Worm (Caenorhabditis elegans) whole organism, mixed stage, embryonic: ENCODE measurements around the gene npr-33.
A peak's percentile ranks its signal among the peaks of the same experiment; 100 is the strongest.

Experiments used
- M03D4.4 ChIP-seq: sonication (generic microtip); optimal IDR thresholded peaks from 2 replicates; lab custom pipeline; 2017; ENCODE audit warnings: mild to moderate bottlenecking, missing genetic modification characterization, missing compliant biosample characterization
- bed-3 ChIP-seq: fragments of 200-800 bp; sonication (Bioruptor generic); optimal IDR thresholded peaks from 3 replicates; lab custom pipeline; 2018; ENCODE audit warnings: mild to moderate bottlenecking, missing genetic modification characterization, moderate library complexity, missing compliant biosample characterization
- blmp-1 ChIP-seq: fragments of 150-350 bp; optimal IDR thresholded peaks from 2 replicates; lab custom pipeline; 2014; ENCODE audit warnings: missing biosample characterization, missing genetic modification characterization
- ceh-39 ChIP-seq: fragments of 150-350 bp; optimal IDR thresholded peaks from 2 replicates; lab custom pipeline; 2014; ENCODE audit warnings: missing biosample characterization, missing genetic modification characterization
- ceh-43 ChIP-seq: fragments of 200-800 bp; sonication (Bioruptor generic); optimal IDR thresholded peaks from 2 replicates; lab custom pipeline; 2018; ENCODE audit warnings: mild to moderate bottlenecking, missing genetic modification characterization, moderate library complexity, missing compliant biosample characterization
- ces-1 ChIP-seq: fragments of 150-350 bp; optimal IDR thresholded peaks from 2 replicates; lab custom pipeline; 2014; ENCODE audit warnings: missing biosample characterization, missing genetic modification reagents, missing genetic modification characterization
- cnd-1 ChIP-seq: fragments of 200-800 bp; sonication (Bioruptor generic); optimal IDR thresholded peaks from 2 replicates; lab custom pipeline; 2018; ENCODE audit warnings: mild to moderate bottlenecking, missing genetic modification characterization, missing compliant biosample characterization
- drap-1 ChIP-seq: fragments of 200-800 bp; sonication (Bioruptor generic); optimal IDR thresholded peaks from 3 replicates; lab custom pipeline; 2018; ENCODE audit warnings: mild to moderate bottlenecking, missing genetic modification characterization, missing compliant biosample characterization
- elt-3 ChIP-seq: fragments of 150-350 bp; optimal IDR thresholded peaks from 2 replicates; lab custom pipeline; 2014; ENCODE audit warnings: missing biosample characterization, missing genetic modification characterization
- flh-1 ChIP-seq: fragments of 200-800 bp; sonication (Bioruptor generic); optimal IDR thresholded peaks from 2 replicates; lab custom pipeline; 2018; ENCODE audit warnings: mild to moderate bottlenecking, missing genetic modification characterization, moderate library complexity, missing compliant biosample characterization
- ham-2 ChIP-seq: fragments of 200-800 bp; sonication (Bioruptor generic); optimal IDR thresholded peaks from 2 replicates; lab custom pipeline; 2018; ENCODE audit warnings: mild to moderate bottlenecking, missing genetic modification characterization, missing compliant biosample characterization
- hlh-1 ChIP-seq: fragments of 150-350 bp; optimal IDR thresholded peaks from 2 replicates; lab custom pipeline; 2014; ENCODE audit warnings: missing biosample characterization, missing genetic modification reagents, missing genetic modification characterization
- lin-13 ChIP-seq: fragments of 150-350 bp; optimal IDR thresholded peaks from 2 replicates; lab custom pipeline; 2014; ENCODE audit warnings: missing biosample characterization, missing genetic modification characterization
- lin-32 ChIP-seq: fragments of 200-800 bp; sonication (Bioruptor generic); optimal IDR thresholded peaks from 2 replicates; lab custom pipeline; 2018; ENCODE audit warnings: mild to moderate bottlenecking, missing genetic modification characterization, missing compliant biosample characterization
- lsy-2 ChIP-seq: fragments of 150-350 bp; optimal IDR thresholded peaks from 2 replicates; lab custom pipeline; 2014; ENCODE audit warnings: missing biosample characterization, missing genetic modification characterization
- mab-5 ChIP-seq: fragments of 150-350 bp; optimal IDR thresholded peaks from 2 replicates; lab custom pipeline; 2014; ENCODE audit warnings: missing biosample characterization, missing genetic modification characterization
- mep-1 ChIP-seq: fragments of 150-350 bp; optimal IDR thresholded peaks from 2 replicates; lab custom pipeline; 2017; ENCODE audit warnings: missing biosample characterization, missing genetic modification reagents, missing genetic modification characterization, inconsistent platforms
- mls-2 ChIP-seq: sonication (generic microtip); optimal IDR thresholded peaks from 2 replicates; lab custom pipeline; 2016; ENCODE audit warnings: mild to moderate bottlenecking, missing genetic modification characterization, moderate library complexity, missing compliant biosample characterization
- nhr-12 ChIP-seq: fragments of 150-350 bp; optimal IDR thresholded peaks from 2 replicates; lab custom pipeline; 2014; ENCODE audit warnings: missing biosample characterization, missing genetic modification characterization
- nhr-237 ChIP-seq: fragments of 150-350 bp; optimal IDR thresholded peaks from 2 replicates; lab custom pipeline; 2014; ENCODE audit warnings: missing biosample characterization, missing genetic modification characterization
- nhr-28 ChIP-seq: fragments of 150-350 bp; optimal IDR thresholded peaks from 2 replicates; lab custom pipeline; 2014; ENCODE audit warnings: missing biosample characterization, missing genetic modification characterization
- nhr-76 ChIP-seq: sonication (generic microtip); optimal IDR thresholded peaks from 2 replicates; lab custom pipeline; 2017; ENCODE audit warnings: missing biosample characterization, missing genetic modification characterization
- pha-4 ChIP-seq: fragments of 150-350 bp; optimal IDR thresholded peaks from 2 replicates; lab custom pipeline; 2018; ENCODE audit warnings: missing biosample characterization, missing genetic modification reagents, missing genetic modification characterization
- sem-2 ChIP-seq: fragments of 200-800 bp; sonication (Bioruptor generic); optimal IDR thresholded peaks from 2 replicates; lab custom pipeline; 2018; ENCODE audit warnings: mild to moderate bottlenecking, missing genetic modification characterization, missing compliant biosample characterization
- sptf-1 ChIP-seq: sonication (generic microtip); optimal IDR thresholded peaks from 2 replicates; lab custom pipeline; 2017; ENCODE audit warnings: mild to moderate bottlenecking, missing genetic modification characterization, moderate library complexity, missing compliant biosample characterization
- tbx-8 ChIP-seq: fragments of 200-800 bp; sonication (Bioruptor generic); optimal IDR thresholded peaks from 2 replicates; lab custom pipeline; 2018; ENCODE audit warnings: mild to moderate bottlenecking, missing genetic modification characterization, moderate library complexity, missing compliant biosample characterization
- unc-120 ChIP-seq: sonication (generic microtip); optimal IDR thresholded peaks from 2 replicates; lab custom pipeline; 2017; ENCODE audit warnings: missing genetic modification characterization, missing compliant biosample characterization; ENCODE audit not compliant: poor library complexity, severe bottlenecking
- unc-39 ChIP-seq: fragments of 150-350 bp; optimal IDR thresholded peaks from 2 replicates; lab custom pipeline; 2014; ENCODE audit warnings: missing biosample characterization, missing genetic modification characterization
- zip-8 ChIP-seq: fragments of 150-350 bp; optimal IDR thresholded peaks from 2 replicates; lab custom pipeline; 2014; ENCODE audit warnings: missing biosample characterization, missing genetic modification characterization
- ztf-11 ChIP-seq: fragments of 150-350 bp; optimal IDR thresholded peaks from 2 replicates; lab custom pipeline; 2014; ENCODE audit warnings: missing biosample characterization, missing genetic modification characterization

Gene npr-33

ce11 chrX:15910328-15910727 lies at the start of gene npr-33:
TSS of gene npr-33 (plus strand) at chrX:15910628.
- TF ChIP-seq lin-32 (GFP tag; lab: Kevin White, UChicago) = no peak
- no peak for TF ChIP-seq ceh-39 (tag; lab: Kevin White, UChicago)
- no peak for TF ChIP-seq nhr-12 (tag; lab: Kevin White, UChicago)
- no peak for TF ChIP-seq ceh-43 (GFP tag; lab: Kevin White, UChicago)
- TF ChIP-seq sem-2 = no peak
- TF ChIP-seq tbx-8 (GFP tag; lab: Kevin White, UChicago) = no peak
- TF ChIP-seq cnd-1 (tag; lab: Kevin White, UChicago) = no peak
- TF ChIP-seq ztf-11 (tag; lab: Kevin White, UChicago) = no peak
- no peak for TF ChIP-seq nhr-76

- TF ChIP-seq lin-13 (peak; percentile 37), zip-8 (tag; lab: Kevin White, UChicago) (no peak), hlh-1 (no peak), unc-120 (tag; lab: Kevin White, UChicago) (no peak), sptf-1 (peak; percentile 11), mls-2 (tag; lab: Kevin White, UChicago) (no peak), sem-2 (no peak), ces-1 (no peak), mep-1 (tag; lab: Kevin White, UChicago) (peak; percentile 84), elt-3 (tag; lab: Kevin White, UChicago) (no peak), mab-5 (tag; lab: Kevin White, UChicago) (no peak), ceh-39 (tag; lab: Kevin White, UChicago) (no peak), lsy-2 (peak; percentile 16)
Observed at ce11 chrX:15865868-15866555, 44.4 kb upstream of the npr-33 start, which contains the start of the genes csb-1 and F53H4.4. TSS of gene csb-1 (minus strand) at chrX:15865918. TSS of gene F53H4.4 (plus strand) at chrX:15866387.

- no peak for TF ChIP-seq nhr-12 (tag; lab: Kevin White, UChicago)
- TF ChIP-seq tbx-8 (GFP tag; lab: Kevin White, UChicago) = no peak
- no peak for TF ChIP-seq sptf-1
- no peak for TF ChIP-seq drap-1 (GFP tag; lab: Kevin White, UChicago)
- TF ChIP-seq elt-3 (tag; lab: Kevin White, UChicago) = no peak
- TF ChIP-seq hlh-1 = no peak
- TF ChIP-seq zip-8 (tag; lab: Kevin White, UChicago) = no peak
- no peak for TF ChIP-seq lsy-2
Observed at ce11 chrX:15869589-15869988, 40.8 kb upstream of the npr-33 start.

- no peak for TF ChIP-seq ces-1
- TF ChIP-seq ham-2 (GFP tag; lab: Kevin White, UChicago) = peak; percentile 53
- no peak for TF ChIP-seq nhr-28
- peak; percentile 42 for TF ChIP-seq M03D4.4 (tag; lab: Kevin White, UChicago)
- peak; percentile 60 for TF ChIP-seq sptf-1
- no peak for TF ChIP-seq blmp-1 (tag; lab: Kevin White, UChicago)
- TF ChIP-seq lin-32 (GFP tag; lab: Kevin White, UChicago) = no peak
- TF ChIP-seq mls-2 (tag; lab: Kevin White, UChicago) = peak; percentile 46
- peak; percentile 59 for TF ChIP-seq cnd-1 (tag; lab: Kevin White, UChicago)
Observed at ce11 chrX:15876936-15877335, 33.5 kb upstream of the npr-33 start.

ce11 chrX:15878785-15879184 lies 31.6 kb upstream of the npr-33 start, which contains the start of gene gmeb-2:
TSS of gene gmeb-2 (plus strand) at chrX:15879085.
- no peak for TF ChIP-seq sem-2
- no peak for TF ChIP-seq nhr-237
- no peak for TF ChIP-seq mep-1 (tag; lab: Kevin White, UChicago)
- TF ChIP-seq flh-1 (GFP tag; lab: Kevin White, UChicago) = no peak
- no peak for TF ChIP-seq bed-3 (GFP tag; lab: Kevin White, UChicago)
- TF ChIP-seq mab-5 (tag; lab: Kevin White, UChicago) = no peak
- no peak for TF ChIP-seq unc-39 (tag; lab: Kevin White, UChicago)

- TF ChIP-seq flh-1 (GFP tag; lab: Kevin White, UChicago) = no peak
- TF ChIP-seq pha-4 (tag; lab: Kevin White, UChicago) = peak; percentile 22
- no peak for TF ChIP-seq cnd-1 (tag; lab: Kevin White, UChicago)
- peak; percentile 8 for TF ChIP-seq sptf-1
- TF ChIP-seq lsy-2 = no peak
- peak; percentile 16 for TF ChIP-seq M03D4.4 (tag; lab: Kevin White, UChicago)
- peak; percentile 53 for TF ChIP-seq ham-2 (GFP tag; lab: Kevin White, UChicago)
- no peak for TF ChIP-seq elt-3 (tag; lab: Kevin White, UChicago)
Observed at ce11 chrX:15881027-15881426, 29.4 kb upstream of the npr-33 start.
